Worm (Caenorhabditis elegans) whole organism, L4 larva: ENCODE data around the gene C49C8.6.

Experiments used
- F10B5.3 ChIP-seq: sonication (generic microtip); optimal IDR thresholded peaks from 2 replicates; lab custom pipeline; 2016; ENCODE audit warnings: mild to moderate bottlenecking, missing genetic modification characterization, missing compliant biosample characterization
- F37D6.2 ChIP-seq: sonication (generic microtip); optimal IDR thresholded peaks from 2 replicates; lab custom pipeline; 2016; ENCODE audit warnings: mild to moderate bottlenecking, missing genetic modification characterization, missing compliant biosample characterization
- R02D3.7 ChIP-seq: fragments of 150-350 bp; sonication (generic microtip); optimal IDR thresholded peaks from 3 replicates; lab custom pipeline; 2014; ENCODE audit warnings: missing biosample characterization, missing genetic modification characterization
- Y105C5A.15 ChIP-seq: fragments of 200-800 bp; sonication (Bioruptor generic); IDR thresholded peaks from 2 replicates; pipeline ENCODE4 v1.3.6; 2022; ENCODE audit warnings: missing genetic modification characterization, missing compliant biosample characterization
- ZK546.5 ChIP-seq, 2 experiments: sonication (generic microtip); optimal IDR thresholded peaks; 2 replicates each; lab custom pipeline; 2017; ENCODE audit warnings: missing biosample characterization in 2 of 2, missing genetic modification characterization in 2 of 2
- arid-1 ChIP-seq: fragments of 200-800 bp; sonication (Bioruptor generic); conservative IDR thresholded peaks from 2 replicates; pipeline ENCODE4 v1.3.6; 2022; ENCODE audit warnings: missing genetic modification reagents, missing genetic modification characterization, missing compliant biosample characterization
- attf-4 ChIP-seq: sonication (generic microtip); optimal IDR thresholded peaks from 3 replicates; lab custom pipeline; 2017; ENCODE audit warnings: missing biosample characterization, missing genetic modification characterization
- ceh-62 ChIP-seq: sonication (generic microtip); optimal IDR thresholded peaks from 2 replicates; lab custom pipeline; 2017; ENCODE audit warnings: missing biosample characterization, missing genetic modification characterization
- ces-1 ChIP-seq: fragments of 150-350 bp; sonication (generic microtip); optimal IDR thresholded peaks from 4 replicates; lab custom pipeline; 2014; ENCODE audit warnings: missing biosample characterization, missing genetic modification reagents, missing genetic modification characterization
- ctbp-1 ChIP-seq: fragments of 200-800 bp; sonication (Bioruptor generic); IDR thresholded peaks from 2 replicates; pipeline ENCODE4 v1.3.6; 2022; ENCODE audit warnings: missing genetic modification reagents, missing genetic modification characterization, missing compliant biosample characterization
- daf-12 ChIP-seq: fragments of 150-350 bp; optimal IDR thresholded peaks from 2 replicates; lab custom pipeline; 2014; ENCODE audit warnings: missing biosample characterization, missing genetic modification reagents, missing genetic modification characterization
- dpl-1 ChIP-seq: fragments of 150-350 bp; optimal IDR thresholded peaks from 2 replicates; lab custom pipeline; 2014; ENCODE audit warnings: missing biosample characterization, missing genetic modification reagents, missing genetic modification characterization
- duxl-1 ChIP-seq: sonication (generic microtip); optimal IDR thresholded peaks from 2 replicates; lab custom pipeline; 2016; ENCODE audit warnings: mild to moderate bottlenecking, missing genetic modification characterization, moderate library complexity, missing compliant biosample characterization; ENCODE audit not compliant: poor library complexity
- egl-27 ChIP-seq: sonication (generic microtip); optimal IDR thresholded peaks from 3 replicates; lab custom pipeline; 2017; ENCODE audit warnings: missing biosample characterization, missing genetic modification reagents, missing genetic modification characterization
- fos-1 ChIP-seq: fragments of 150-350 bp; optimal IDR thresholded peaks from 2 replicates; lab custom pipeline; 2014; ENCODE audit warnings: missing biosample characterization, missing genetic modification characterization
- hlh-11 ChIP-seq: fragments of 200-800 bp; sonication (Bioruptor generic); optimal IDR thresholded peaks from 2 replicates; lab custom pipeline; 2018; ENCODE audit warnings: mild to moderate bottlenecking, missing genetic modification characterization, missing compliant biosample characterization
- jun-1 ChIP-seq: fragments of 150-350 bp; optimal IDR thresholded peaks from 2 replicates; lab custom pipeline; 2014; ENCODE audit warnings: missing biosample characterization, missing genetic modification reagents, missing genetic modification characterization
- lim-7 ChIP-seq: fragments of 200-800 bp; sonication (Bioruptor generic); IDR thresholded peaks from 2 replicates; pipeline ENCODE4 v1.3.6; 2022; ENCODE audit warnings: missing genetic modification characterization, missing compliant biosample characterization
- lin-15B ChIP-seq: fragments of 150-350 bp; sonication (generic microtip); optimal IDR thresholded peaks from 3 replicates; lab custom pipeline; 2014; ENCODE audit warnings: missing biosample characterization, missing genetic modification characterization
- madf-9 ChIP-seq: fragments of 200-800 bp; sonication (Bioruptor generic); conservative IDR thresholded peaks from 2 replicates; pipeline ENCODE4 v1.3.6; 2022; ENCODE audit warnings: missing genetic modification reagents, missing genetic modification characterization, missing compliant biosample characterization
- mes-2 ChIP-seq: sonication (generic microtip); optimal IDR thresholded peaks from 2 replicates; lab custom pipeline; 2016; ENCODE audit warnings: missing genotype, mild to moderate bottlenecking, missing genetic modification characterization, missing compliant biosample characterization; ENCODE audit not compliant: poor library complexity, severe bottlenecking
- mxl-3 ChIP-seq: fragments of 200-800 bp; sonication (Bioruptor generic); optimal IDR thresholded peaks from 2 replicates; lab custom pipeline; 2018; ENCODE audit warnings: mild to moderate bottlenecking, missing genetic modification characterization, missing compliant biosample characterization
- nhr-10 ChIP-seq: fragments of 150-350 bp; optimal IDR thresholded peaks from 2 replicates; lab custom pipeline; 2014; ENCODE audit warnings: missing biosample characterization, missing genetic modification characterization
- nhr-237 ChIP-seq: sonication (generic microtip); optimal IDR thresholded peaks from 2 replicates; lab custom pipeline; 2017; ENCODE audit warnings: missing biosample characterization, missing genetic modification characterization
- nhr-25 ChIP-seq: sonication (generic microtip); optimal IDR thresholded peaks from 2 replicates; lab custom pipeline; 2017; ENCODE audit warnings: missing genetic modification characterization, mild to moderate bottlenecking, missing compliant biosample characterization, antibody characterized with exemption, moderate library complexity, borderline replicate concordance; ENCODE audit not compliant: insufficient read depth
- nhr-41 ChIP-seq: fragments of 200-800 bp; sonication (Bioruptor generic); IDR thresholded peaks from 2 replicates; pipeline ENCODE4 v1.3.6; 2022; ENCODE audit warnings: missing genetic modification reagents, missing genetic modification characterization, missing compliant biosample characterization
- nhr-48 ChIP-seq: sonication (generic microtip); optimal IDR thresholded peaks from 2 replicates; lab custom pipeline; 2016; ENCODE audit warnings: mild to moderate bottlenecking, missing genetic modification characterization, missing compliant biosample characterization
- nhr-76 ChIP-seq: fragments of 150-350 bp; optimal IDR thresholded peaks from 2 replicates; lab custom pipeline; 2014; ENCODE audit warnings: missing biosample characterization, missing genetic modification characterization
- php-3 ChIP-seq: fragments of 200-800 bp; sonication (Bioruptor generic); IDR thresholded peaks from 2 replicates; pipeline ENCODE4 v1.3.6; 2022; ENCODE audit warnings: missing genetic modification reagents, missing genetic modification characterization, missing compliant biosample characterization
- pqm-1 ChIP-seq: sonication (generic microtip); optimal IDR thresholded peaks from 2 replicates; lab custom pipeline; 2017; ENCODE audit warnings: missing biosample characterization, missing genetic modification characterization
- saeg-2 ChIP-seq: fragments of 200-800 bp; sonication (Bioruptor generic); IDR thresholded peaks from 2 replicates; pipeline ENCODE4 v1.3.6; 2022; ENCODE audit warnings: missing genetic modification reagents, missing genetic modification characterization, missing compliant biosample characterization
- tra-1 ChIP-seq: fragments of 200-800 bp; sonication (Bioruptor generic); IDR thresholded peaks from 2 replicates; pipeline ENCODE4 v1.3.6; 2022; ENCODE audit warnings: missing genetic modification reagents, missing genetic modification characterization, missing compliant biosample characterization
- unc-62 ChIP-seq, 3 experiments: fragments of 150-350 bp in 1 of 3; sonication (generic microtip); optimal IDR thresholded peaks in 2 of 3; peaks in 1 of 3; 1 replicate in 1 of 3; 2 replicates in 2 of 3; lab custom pipeline; 2014 to 2017; ENCODE audit warnings: missing biosample characterization in 3 of 3, missing genetic modification characterization in 3 of 3, missing genetic modification reagents in 3 of 3, missing genotype in 1 of 3
- zag-1 ChIP-seq: fragments of 150-350 bp; optimal IDR thresholded peaks from 2 replicates; lab custom pipeline; 2014; ENCODE audit warnings: missing biosample characterization, missing genetic modification characterization
- zfp-3 ChIP-seq: fragments of 200-800 bp; sonication (Bioruptor generic); conservative IDR thresholded peaks from 2 replicates; pipeline ENCODE4 v1.3.6; 2022; ENCODE audit warnings: missing genetic modification reagents, missing genetic modification characterization, missing compliant biosample characterization
- zip-11 ChIP-seq: fragments of 200-800 bp; sonication (Bioruptor generic); IDR thresholded peaks from 2 replicates; pipeline ENCODE4 v1.3.6; 2022; ENCODE audit warnings: missing genetic modification characterization, missing compliant biosample characterization
- zip-2 ChIP-seq: fragments of 150-350 bp; optimal IDR thresholded peaks from 2 replicates; lab custom pipeline; 2014; ENCODE audit warnings: missing biosample characterization, missing genetic modification characterization
- ztf-11 ChIP-seq: fragments of 150-350 bp; optimal IDR thresholded peaks from 2 replicates; lab custom pipeline; 2014; ENCODE audit warnings: missing biosample characterization, missing genetic modification characterization

The C49C8.6 gene

ce11 chrIV:8650696-8651095 is 7.3 kb downstream of the C49C8.6 start, which contains the start of gene C49C8.2 (continued):
- TF ChIP-seq nhr-25 (tag; lab: Kevin White, UChicago), result no peak
- TF ChIP-seq zag-1 (tag; lab: Kevin White, UChicago), result no peak
- TF ChIP-seq hlh-11, result peak; percentile 51
- TF ChIP-seq zfp-3 (GFP tag; lab: Robert Waterston, UW), result no peak
- no peak for TF ChIP-seq nhr-237
- TF ChIP-seq ctbp-1 (GFP tag; lab: Robert Waterston, UW), result no peak
- TF ChIP-seq saeg-2 (GFP tag; lab: Robert Waterston, UW), result no peak
- no peak for TF ChIP-seq zip-2 (tag; lab: Kevin White, UChicago)
- TF ChIP-seq arid-1 (GFP tag; lab: Robert Waterston, UW), result no peak
- TF ChIP-seq unc-62 (GFP tag; optimal IDR thresholded peaks at IDR 0.05 in 1 of 2; lab: Kevin White, UChicago), result peak in 1 of 2 experiments; percentile 81
- no peak for TF ChIP-seq unc-62 (tag; optimal IDR thresholded peaks at IDR 0.05; lab: Kevin White, UChicago)
- no peak for TF ChIP-seq egl-27 (tag; lab: Kevin White, UChicago)
- no peak for TF ChIP-seq nhr-76 (tag; lab: Kevin White, UChicago)
- no peak for TF ChIP-seq ceh-62 (tag; lab: Kevin White, UChicago)
- TF ChIP-seq R02D3.7 (tag; lab: Kevin White, UChicago), result no peak
- no peak for TF ChIP-seq nhr-10 (tag; lab: Kevin White, UChicago)
- no peak for TF ChIP-seq tra-1
- no peak for TF ChIP-seq Y105C5A.15 (GFP tag; lab: Robert Waterston, UW)
- TF ChIP-seq jun-1, result no peak
- no peak for TF ChIP-seq nhr-41 (GFP tag; lab: Robert Waterston, UW)
- no peak for TF ChIP-seq mxl-3 (GFP tag; lab: Kevin White, UChicago)
- TF ChIP-seq pqm-1, result no peak
- TF ChIP-seq php-3 (GFP tag; lab: Robert Waterston, UW), result no peak
- TF ChIP-seq madf-9 (GFP tag; lab: Robert Waterston, UW), result no peak

- TF ChIP-seq attf-4 (tag; lab: Kevin White, UChicago) (no peak), arid-1 (GFP tag; lab: Robert Waterston, UW) (no peak), ces-1 (GFP tag; lab: Kevin White, UChicago) (no peak), ceh-62 (tag; lab: Kevin White, UChicago) (no peak), F37D6.2 (tag; lab: Kevin White, UChicago) (no peak), mes-2 (tag; lab: Kevin White, UChicago) (no peak), ztf-11 (tag; lab: Kevin White, UChicago) (no peak), fos-1 (tag; lab: Kevin White, UChicago) (no peak), madf-9 (GFP tag; lab: Robert Waterston, UW) (no peak), lim-7 (GFP tag; lab: Robert Waterston, UW) (no peak), dpl-1 (GFP tag; lab: Kevin White, UChicago) (no peak), ctbp-1 (GFP tag; lab: Robert Waterston, UW) (no peak)
These were observed 9.5 kb downstream of the C49C8.6 start, which contains the start of gene cyp-33E1 for ce11 chrIV:8648502-8648901. Gene cyp-33E1 (minus strand): TSS chrIV:8648602.

- TF ChIP-seq zag-1 (tag; lab: Kevin White, UChicago), result no peak
- TF ChIP-seq F10B5.3 (tag; lab: Kevin White, UChicago), result no peak
- no peak for TF ChIP-seq zip-11 (GFP tag; lab: Robert Waterston, UW)
- no peak for TF ChIP-seq duxl-1
- no peak for TF ChIP-seq lin-15B (tag; lab: Kevin White, UChicago)
- TF ChIP-seq ZK546.5 (tag; optimal IDR thresholded peaks at IDR 0.05; lab: Kevin White, UChicago), result no peak
- TF ChIP-seq daf-12, result no peak
- no peak for TF ChIP-seq nhr-48 (tag; lab: Kevin White, UChicago)
- TF ChIP-seq zfp-3 (GFP tag; lab: Robert Waterston, UW), result no peak
- TF ChIP-seq, all 104 proteins: peak for 0
These were observed 13.6 kb downstream of the C49C8.6 start, which contains the start of gene C49C8.3 for ce11 chrIV:8644432-8644831. Gene C49C8.3 (plus strand): TSS chrIV:8644732.
